Worm (Caenorhabditis elegans): ENCODE data around the gene ZC262.13.

The ZC262.13 gene

DNA sequence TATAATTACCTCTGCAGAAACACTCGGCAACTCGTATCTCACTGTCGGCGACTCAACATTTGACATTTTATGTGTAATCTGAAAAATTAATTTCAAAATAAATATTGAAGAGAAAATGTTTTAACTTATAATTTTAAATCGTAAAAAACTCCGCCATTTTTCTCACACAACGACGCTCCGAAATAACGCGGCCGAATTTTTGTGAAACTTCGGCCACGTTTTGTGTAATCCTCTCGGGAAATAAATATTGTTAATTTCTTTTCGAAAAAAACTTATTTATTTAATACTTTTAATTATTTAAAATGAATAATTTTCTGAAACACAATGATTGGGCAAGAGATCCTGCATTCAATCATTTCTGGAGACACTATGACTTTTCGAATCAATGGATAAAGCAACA lies 18.7 kb upstream of the ZC262.13 start, which contains the start of the genes F10E9.7 and F10E9.5 (continued):
- peak; percentile 83 for TF ChIP-seq nhr-25 (tag; optimal IDR thresholded peaks at IDR 0.05)
- TF ChIP-seq skn-1 (tag; optimal IDR thresholded peaks at IDR 0.05) = peak; percentile 36
- TF ChIP-seq nhr-10 (tag; optimal IDR thresholded peaks at IDR 0.05) = peak; percentile 40
- no peak for TF ChIP-seq ceh-82 (tag; optimal IDR thresholded peaks at IDR 0.05)
- no peak for TF ChIP-seq zag-1 (tag; optimal IDR thresholded peaks at IDR 0.05)
- TF ChIP-seq ztf-11 (tag; optimal IDR thresholded peaks at IDR 0.05) = no peak
- no peak for TF ChIP-seq mbf-1 (tag; optimal IDR thresholded peaks at IDR 0.05)
- TF ChIP-seq nhr-12 (tag; optimal IDR thresholded peaks at IDR 0.05) = no peak
- peak; percentile 56 for TF ChIP-seq blmp-1 (tag; optimal IDR thresholded peaks at IDR 0.05; ENCODE audit: insufficient read depth)
- TF ChIP-seq egl-27 (tag; optimal IDR thresholded peaks at IDR 0.05) = peak; percentile 72
- TF ChIP-seq crh-2 (tag; optimal IDR thresholded peaks at IDR 0.05) = peak; percentile 95
- no peak for TF ChIP-seq alr-1 (tag; optimal IDR thresholded peaks at IDR 0.05)
- TF ChIP-seq ztf-1 (GFP tag; conservative IDR thresholded peaks at IDR 0.05) = no peak
- TF ChIP-seq Y55F3AM.14 (GFP tag; optimal IDR thresholded peaks at IDR 0.05) = no peak

DNA sequence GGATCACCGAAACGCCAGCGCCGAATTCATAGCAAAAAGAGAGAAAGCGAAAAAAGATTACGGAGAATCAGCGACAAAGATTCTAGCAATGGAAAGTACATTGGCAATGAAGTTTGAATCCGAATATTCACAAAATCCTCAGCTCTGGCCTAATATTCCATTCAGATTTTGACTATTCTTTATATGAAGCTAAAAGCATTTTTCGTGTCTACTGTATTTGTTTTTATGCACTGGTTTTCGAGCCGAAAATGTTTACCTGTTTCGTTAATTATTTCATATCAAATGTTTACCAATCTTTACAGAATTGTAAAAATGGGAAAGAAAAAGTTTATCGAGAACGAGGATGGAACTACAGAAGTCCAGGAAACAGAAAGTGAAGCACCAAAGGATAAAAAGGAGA lies 17.8 kb upstream of the ZC262.13 start, which contains the start of gene F10E9.4:
TSS of gene F10E9.4 (plus strand) at position 301 of the 400 bp plus-strand sequence.
- TF ChIP-seq mab-5 (tag; optimal IDR thresholded peaks at IDR 0.05) = no peak

DNA sequence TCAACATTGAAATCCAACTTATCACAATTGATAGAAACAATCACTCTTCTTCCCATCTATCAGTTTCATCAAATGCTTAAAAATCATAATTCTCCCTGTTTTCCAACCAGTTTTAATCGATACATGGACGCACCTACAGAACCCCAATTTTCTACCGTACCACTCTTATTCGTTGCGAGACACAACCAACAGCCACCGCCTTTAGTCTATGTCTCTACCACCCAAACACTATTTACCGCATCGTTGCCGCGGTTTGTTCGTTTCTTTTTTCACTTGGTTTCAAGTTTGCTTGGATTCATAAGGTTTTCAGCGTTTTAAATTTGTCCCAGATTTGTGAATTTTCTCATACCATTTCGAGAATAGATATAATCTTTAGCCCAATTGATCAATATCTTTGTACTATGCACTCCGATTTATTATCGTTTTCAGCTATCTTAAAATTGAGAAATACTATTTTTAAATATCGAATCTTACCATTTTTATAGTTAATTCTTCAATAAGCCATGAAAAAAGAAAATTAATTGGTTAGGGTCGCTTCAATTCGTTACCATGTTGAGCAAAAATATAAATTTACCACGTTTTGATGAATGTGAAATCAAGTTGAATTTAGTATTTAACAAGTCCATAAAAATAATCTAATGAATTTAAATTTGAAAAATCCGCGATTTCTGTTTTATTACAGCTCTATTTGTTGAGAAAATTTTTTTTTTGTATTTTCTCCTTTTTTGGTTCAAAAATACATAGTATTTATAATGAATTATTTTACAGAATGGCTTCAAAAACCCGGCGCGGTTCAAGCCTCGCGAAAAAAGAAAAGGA lies 15.6 kb upstream of the ZC262.13 start, which contains the start of gene F10E9.3:
TSS of gene F10E9.3 (plus strand) at position 769 of the 819 bp plus-strand sequence.
- no peak for TF ChIP-seq nhr-21 (tag; optimal IDR thresholded peaks at IDR 0.05)
- TF ChIP-seq aly-2 (tag; optimal IDR thresholded peaks at IDR 0.05) = no peak
- TF ChIP-seq C34F6.9 (tag; optimal IDR thresholded peaks at IDR 0.05) = peak; percentile 11
- no peak for TF ChIP-seq snpc-4 (tag; optimal IDR thresholded peaks at IDR 0.05)
- TF ChIP-seq nhr-129 (tag; optimal IDR thresholded peaks at IDR 0.05) = peak; percentile 34
- no peak for TF ChIP-seq Y55F3AM.14 (GFP tag; optimal IDR thresholded peaks at IDR 0.05)
- TF ChIP-seq lin-39 (tag; optimal IDR thresholded peaks at IDR 0.05) = no peak
- no peak for TF ChIP-seq unc-39 (tag; optimal IDR thresholded peaks at IDR 0.05)
- TF ChIP-seq elt-3 (tag; optimal IDR thresholded peaks at IDR 0.05) = no peak
- no peak for TF ChIP-seq nhr-6 (tag; optimal IDR thresholded peaks at IDR 0.05)
- TF ChIP-seq ceh-82 (tag; optimal IDR thresholded peaks at IDR 0.05) = no peak
- TF ChIP-seq skn-1 (tag; optimal IDR thresholded peaks at IDR 0.05) = no peak
- TF ChIP-seq lsy-2 (tag; optimal IDR thresholded peaks at IDR 0.05) = peak; percentile 19 to 96
- TF ChIP-seq mdl-1 (tag; optimal IDR thresholded peaks at IDR 0.05) = no peak
- TF ChIP-seq unc-55 (GFP tag; optimal IDR thresholded peaks at IDR 0.05) = peak; percentile 43
- TF ChIP-seq gmeb-1 (tag; optimal IDR thresholded peaks at IDR 0.05) = no peak

DNA sequence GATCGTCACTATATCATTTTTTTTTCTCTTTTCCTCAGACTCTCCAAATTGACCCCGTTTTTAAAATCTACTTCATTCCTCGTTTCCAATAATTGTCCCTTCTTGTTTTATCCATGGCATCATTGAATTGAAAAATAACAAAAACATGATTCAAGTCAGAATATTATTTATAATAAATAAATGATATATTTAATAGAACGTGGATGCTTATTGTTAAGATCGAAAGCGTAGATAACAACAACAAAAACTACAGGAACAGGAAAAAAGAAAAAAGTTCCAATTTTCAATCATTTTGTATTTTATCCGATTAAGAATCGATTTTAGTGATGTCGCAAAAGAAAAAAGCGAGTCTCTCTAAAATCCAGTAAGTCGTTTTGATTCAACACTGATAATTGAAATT lies 13.6 kb upstream of the ZC262.13 start, which contains the start of gene F10E9.2:
TSS of gene F10E9.2 (plus strand) at position 301 of the 400 bp plus-strand sequence.
- no peak for TF ChIP-seq egl-27 (tag; optimal IDR thresholded peaks at IDR 0.05)
- TF ChIP-seq ceh-16 (tag; optimal IDR thresholded peaks at IDR 0.05) = no peak
- no peak for TF ChIP-seq lsy-2 (tag; optimal IDR thresholded peaks at IDR 0.05)

DNA sequence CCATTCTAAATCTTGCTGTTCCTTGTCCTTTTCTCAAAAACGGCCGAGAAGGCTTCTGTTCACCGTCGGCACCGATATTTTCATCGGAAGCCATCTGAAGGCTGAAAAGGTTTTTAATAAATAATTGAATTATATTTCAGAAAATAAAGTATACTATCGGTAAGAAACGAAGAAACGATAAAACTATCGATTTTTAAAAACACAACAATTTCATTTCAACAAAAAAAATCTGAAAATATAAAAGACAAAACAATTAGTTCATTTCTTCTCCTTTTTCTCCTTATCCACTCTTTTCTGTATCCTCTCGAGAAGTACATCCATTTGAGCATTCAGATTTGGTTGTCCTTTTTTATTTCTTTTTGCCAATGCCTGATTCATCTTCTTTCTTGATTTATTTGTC lies 7.5 kb upstream of the ZC262.13 start, which contains the start of gene sas-4:
TSS of gene sas-4 (minus strand) at position 101 of the 400 bp plus-strand sequence.
- TF ChIP-seq nhr-25 (tag; optimal IDR thresholded peaks at IDR 0.05) (no peak), ztf-1 (GFP tag; conservative IDR thresholded peaks at IDR 0.05) (no peak), aly-2 (tag; optimal IDR thresholded peaks at IDR 0.05) (no peak), lin-13 (GFP tag; optimal IDR thresholded peaks at IDR 0.05) (no peak), sem-4 (tag; optimal IDR thresholded peaks at IDR 0.05) (no peak), nhr-11 (tag; optimal IDR thresholded peaks at IDR 0.05) (no peak), alr-1 (tag; optimal IDR thresholded peaks at IDR 0.05) (no peak), ceh-16 (tag; optimal IDR thresholded peaks at IDR 0.05) (no peak), snpc-4 (tag; optimal IDR thresholded peaks at IDR 0.05) (no peak), nhr-12 (tag; optimal IDR thresholded peaks at IDR 0.05) (no peak), elt-3 (tag; optimal IDR thresholded peaks at IDR 0.05) (no peak), ztf-11 (tag; optimal IDR thresholded peaks at IDR 0.05) (no peak)

Measured in whole organism, L2 larva.